Worm (Caenorhabditis elegans) whole organism, early embryonic: Measurements from ENCODE around the gene decr-1.1.

Experiments
- B0310.2 ChIP-seq: sonication (generic microtip); optimal IDR thresholded peaks from 2 replicates; lab custom pipeline; 2016; ENCODE audit warnings: mild to moderate bottlenecking, missing genetic modification characterization, missing compliant biosample characterization
- aly-1 ChIP-seq: sonication (generic microtip); optimal IDR thresholded peaks from 2 replicates; lab custom pipeline; 2016; ENCODE audit warnings: missing genetic modification characterization, missing compliant biosample characterization
- ama-1 ChIP-seq: fragments of 150-350 bp; optimal IDR thresholded peaks from 2 replicates; lab custom pipeline; 2014
- ceh-13 ChIP-seq: fragments of 200-800 bp; sonication (Bioruptor generic); optimal IDR thresholded peaks from 2 replicates; lab custom pipeline; 2018; ENCODE audit warnings: mild to moderate bottlenecking, missing genetic modification characterization, missing compliant biosample characterization
- ceh-36 ChIP-seq: sonication (generic microtip); optimal IDR thresholded peaks from 2 replicates; lab custom pipeline; 2016; ENCODE audit warnings: missing genetic modification characterization, inconsistent platforms, missing compliant biosample characterization
- ets-7 ChIP-seq: sonication (generic microtip); optimal IDR thresholded peaks from 2 replicates; lab custom pipeline; 2016; ENCODE audit warnings: missing genotype, missing genetic modification characterization, missing compliant biosample characterization
- hmbx-1 ChIP-seq: sonication (generic microtip); optimal IDR thresholded peaks from 2 replicates; lab custom pipeline; 2016; ENCODE audit warnings: mild to moderate bottlenecking, missing genetic modification characterization, missing compliant biosample characterization
- hmg-4 ChIP-seq: fragments of 200-800 bp; sonication (Bioruptor generic); optimal IDR thresholded peaks from 2 replicates; lab custom pipeline; 2018; ENCODE audit warnings: mild to moderate bottlenecking, missing genetic modification characterization, missing compliant biosample characterization
- pes-1 ChIP-seq: fragments of 200-800 bp; sonication (Bioruptor generic); IDR thresholded peaks from 2 replicates; pipeline ENCODE4 v1.3.6; 2022; ENCODE audit warnings: missing genetic modification reagents, missing genetic modification characterization, missing compliant biosample characterization
- scrt-1 ChIP-seq: fragments of 200-800 bp; sonication (Bioruptor generic); IDR thresholded peaks from 2 replicates; pipeline ENCODE4 v1.3.6; 2022; ENCODE audit warnings: missing genetic modification characterization, missing compliant biosample characterization
- sea-1 ChIP-seq: fragments of 200-800 bp; sonication (Bioruptor generic); conservative IDR thresholded peaks from 2 replicates; pipeline ENCODE4 v1.3.6; 2022; ENCODE audit warnings: missing genetic modification characterization, missing compliant biosample characterization
- tbx-37 ChIP-seq: fragments of 200-800 bp; sonication (Bioruptor generic); conservative IDR thresholded peaks from 2 replicates; pipeline ENCODE4 v1.3.6; 2022; ENCODE audit warnings: missing genetic modification reagents, missing genetic modification characterization, missing compliant biosample characterization

- TF ChIP-seq hmbx-1 (no peak), ama-1 (no peak), aly-1 (no peak), ets-7 (tag; lab: Kevin White, UChicago) (no peak), ceh-36 (tag; lab: Kevin White, UChicago) (no peak), scrt-1 (GFP tag; lab: Robert Waterston, UW) (no peak), pes-1 (GFP tag; lab: Robert Waterston, UW) (no peak), ceh-13 (GFP tag; lab: Kevin White, UChicago) (no peak), hmg-4 (GFP tag; lab: Kevin White, UChicago) (no peak), tbx-37 (no peak), sea-1 (GFP tag; lab: Robert Waterston, UW) (no peak), B0310.2 (no peak)
Observed at ce11 chrV:13780902-13781301, 1.3 kb upstream of the decr-1.1 start.
